Worm (Caenorhabditis elegans) whole organism, dauer: ENCODE measurements around the gene F29B9.5.

Experiments used
- unc-62 ChIP-seq: sonication (generic microtip); optimal IDR thresholded peaks from 2 replicates; lab custom pipeline; 2017; ENCODE audit warnings: missing biosample characterization, missing genetic modification reagents, missing genetic modification characterization

Gene F29B9.5

DNA sequence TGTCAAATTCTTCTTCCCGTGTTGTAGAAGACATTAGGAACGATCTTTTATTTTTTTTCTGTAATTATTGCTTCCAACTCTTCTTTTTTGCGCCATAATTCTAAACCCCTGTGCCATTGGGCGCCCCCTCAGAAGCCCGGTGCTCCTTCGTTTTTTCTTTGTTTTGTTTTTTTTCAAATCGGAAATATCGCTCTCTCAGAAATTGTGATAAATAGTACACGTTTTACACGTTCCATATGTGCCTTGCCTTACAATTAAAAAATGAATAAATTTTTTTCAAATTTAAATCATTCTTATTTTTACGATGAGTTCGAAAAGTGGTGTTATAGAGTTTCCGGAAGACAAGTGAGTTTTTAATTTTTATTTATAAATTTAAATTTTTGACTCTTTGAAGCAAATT lies 2.8 kb upstream of the F29B9.5 start, which contains the start of gene F29B9.7:
Gene F29B9.7, plus strand, starts transcription at position 301 of the 400 bp plus-strand sequence.
- TF ChIP-seq unc-62 (GFP tag; lab: Kevin White, UChicago): no peak

- no peak for TF ChIP-seq unc-62 (GFP tag; lab: Kevin White, UChicago)
Observed at ce11 chrIV:4650624-4651094, 1.6 kb upstream of the F29B9.5 start, which contains the start of gene ubc-9. ubc-9 (plus strand) TSS chrIV:4651044.

ce11 chrIV:4652962-4653361 lies 747 bp downstream of the F29B9.5 start, which contains the start of gene psr-1:
psr-1 (plus strand) TSS chrIV:4653262.
- TF ChIP-seq unc-62 (GFP tag; lab: Kevin White, UChicago): no peak

ce11 chrIV:4653708-4654107 lies 1.5 kb downstream of the F29B9.5 start:
- no peak for TF ChIP-seq unc-62 (GFP tag; lab: Kevin White, UChicago)

- TF ChIP-seq unc-62 (GFP tag; lab: Kevin White, UChicago): no peak
Observed at ce11 chrIV:4655979-4656378, 3.8 kb downstream of the F29B9.5 start.

DNA sequence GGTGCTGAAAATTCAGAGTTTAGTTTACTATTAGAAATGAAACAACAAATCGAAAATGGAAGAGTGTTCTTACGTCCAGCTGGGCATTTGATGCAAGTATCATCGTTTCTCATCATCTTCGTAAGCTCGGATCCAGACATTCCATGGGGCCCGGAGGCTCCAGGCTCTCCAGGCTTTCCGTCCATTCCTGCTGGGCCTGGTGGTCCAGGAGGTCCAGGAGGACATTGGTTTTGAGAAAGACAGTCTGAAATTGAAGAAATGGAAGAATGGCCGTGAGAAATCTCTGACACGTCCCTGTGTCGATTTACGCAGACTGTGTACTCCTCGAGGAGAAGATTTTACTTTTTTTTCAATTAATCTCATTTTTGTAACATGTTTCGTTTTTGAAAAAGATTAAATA lies 4.2 kb downstream of the F29B9.5 start:
- no peak for TF ChIP-seq unc-62 (GFP tag; lab: Kevin White, UChicago)

DNA sequence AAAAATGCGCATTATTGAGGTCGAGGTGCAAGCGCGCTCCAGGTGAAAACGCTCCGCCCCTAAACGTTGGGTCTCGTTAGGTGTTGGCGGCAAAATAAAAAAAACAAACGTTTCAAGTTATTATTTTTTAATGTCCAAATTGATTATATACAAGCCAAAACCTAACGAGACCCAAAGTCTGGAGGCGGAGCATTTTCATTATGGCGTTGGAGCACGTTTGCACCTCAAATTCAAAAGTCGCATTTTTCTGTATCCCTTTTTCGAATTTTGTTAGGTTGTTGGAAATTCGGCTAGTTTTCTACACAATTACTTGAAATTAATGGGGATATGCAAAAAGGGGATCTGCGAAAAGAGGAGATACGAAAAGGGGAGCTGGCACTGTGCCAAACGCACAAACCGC lies 5.7 kb downstream of the F29B9.5 start, which contains the start of gene col-111:
Gene col-111, minus strand, starts transcription at position 101 of the 400 bp plus-strand sequence.
- TF ChIP-seq unc-62 (GFP tag; lab: Kevin White, UChicago): no peak

DNA sequence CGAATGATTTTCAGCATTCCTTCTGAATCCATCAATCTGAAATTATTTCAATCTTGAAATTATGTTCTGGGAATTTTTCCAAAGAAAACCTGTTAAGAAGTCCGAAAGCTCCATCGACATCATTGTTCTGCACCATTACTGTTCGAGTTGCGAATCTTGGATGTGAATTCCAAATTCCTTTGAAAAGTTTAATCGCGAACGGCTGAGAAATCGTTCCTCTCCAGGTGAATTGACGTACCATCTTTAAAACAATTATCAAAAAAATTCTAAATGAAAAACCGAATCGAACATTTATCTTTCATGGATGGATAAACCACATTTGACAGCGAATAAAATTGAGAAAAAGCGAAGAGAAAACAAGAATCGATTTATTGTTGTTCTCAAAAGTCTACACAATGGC lies 7.1 kb downstream of the F29B9.5 start, which contains the start of gene mrps-21:
Gene mrps-21, minus strand, starts transcription at position 241 of the 400 bp plus-strand sequence.
- no peak for TF ChIP-seq unc-62 (GFP tag; lab: Kevin White, UChicago)

DNA sequence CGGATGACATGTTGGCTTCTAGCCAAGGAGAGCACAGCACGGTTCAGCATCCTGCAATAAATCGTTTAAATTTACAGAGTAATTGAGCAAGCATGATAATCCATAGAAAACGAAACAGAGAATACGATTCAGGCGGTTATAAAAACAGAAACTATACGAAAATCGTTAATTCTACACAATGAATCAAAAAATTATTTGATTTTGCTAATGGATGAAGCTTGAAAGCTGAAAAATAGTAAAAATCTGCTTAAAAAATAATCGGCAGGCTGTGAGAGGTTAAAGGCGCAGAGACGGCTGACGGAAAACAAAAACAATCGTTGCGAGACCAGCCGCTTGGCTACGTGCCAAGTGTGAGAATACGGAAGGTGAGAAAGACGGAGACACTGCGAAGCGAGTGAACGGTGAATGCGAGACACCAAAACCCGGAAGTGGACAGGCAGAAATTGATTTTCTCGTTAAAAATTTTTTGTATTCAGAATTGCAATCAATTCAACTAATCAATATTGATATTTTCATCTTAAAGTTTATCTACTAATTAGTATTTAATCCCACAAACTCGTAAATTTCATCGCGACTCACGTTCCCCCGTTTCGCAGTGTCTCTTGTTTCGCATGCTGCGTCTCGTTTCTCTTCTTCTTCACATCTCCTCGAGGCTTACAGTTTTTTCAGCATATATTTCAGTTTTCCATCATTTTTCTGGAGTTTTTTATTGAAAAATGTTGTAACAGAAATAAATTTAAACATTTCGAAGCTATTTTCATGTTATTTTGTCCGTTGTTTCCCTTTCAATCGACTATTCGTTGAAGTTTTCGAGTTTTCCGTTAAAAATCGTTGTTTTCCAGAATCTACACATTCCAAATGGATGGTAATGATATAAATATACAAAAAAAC lies 8.2 kb downstream of the F29B9.5 start, which contains the start of the genes F29B9.11 and jmjd-1.2:
Gene F29B9.11, minus strand, starts transcription at position 51 of the 891 bp plus-strand sequence.
Gene jmjd-1.2, plus strand, starts transcription at position 841 of the 891 bp plus-strand sequence.
- TF ChIP-seq unc-62 (GFP tag; lab: Kevin White, UChicago): no peak

DNA sequence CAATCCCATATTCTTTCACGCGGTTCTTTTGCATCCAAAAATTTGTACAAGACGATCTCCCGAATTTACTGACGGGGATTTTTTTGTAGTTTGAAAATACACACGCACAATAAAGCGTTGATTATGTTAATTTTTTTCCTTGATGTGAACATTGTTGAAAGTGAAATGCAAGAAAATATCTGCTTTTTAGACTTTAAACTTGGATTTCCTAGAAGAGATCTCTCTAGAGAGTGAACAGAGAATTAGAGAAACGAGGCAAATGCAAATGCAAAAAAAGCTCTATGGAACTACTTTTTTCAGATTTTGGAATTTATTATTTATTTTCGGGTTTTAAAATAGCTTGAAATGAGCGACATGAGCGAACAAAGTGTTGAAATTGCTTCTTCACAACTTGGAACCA lies 12.9 kb downstream of the F29B9.5 start, which contains the start of gene F29B9.1:
Gene F29B9.1, plus strand, starts transcription at position 301 of the 400 bp plus-strand sequence.
- TF ChIP-seq unc-62 (GFP tag; lab: Kevin White, UChicago): no peak

DNA sequence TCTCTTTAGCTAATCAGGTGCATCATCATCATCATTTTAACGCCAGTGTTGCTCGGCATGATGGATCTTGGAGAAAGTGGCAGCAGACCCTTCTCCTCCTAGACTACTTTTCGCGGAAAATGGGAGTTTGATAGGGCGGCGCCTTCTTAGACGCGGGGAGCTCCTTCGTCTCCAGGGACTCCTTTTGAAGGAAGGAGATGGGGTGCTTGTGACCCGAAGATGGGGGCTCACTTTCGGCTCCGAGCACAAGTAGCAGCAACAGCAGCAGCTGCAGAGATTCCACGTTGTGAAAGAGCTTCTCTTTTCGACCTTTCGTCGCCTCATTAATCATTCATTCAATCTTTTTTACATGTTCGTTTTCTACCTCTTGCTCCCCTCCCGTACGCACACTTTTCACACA lies 15.2 kb downstream of the F29B9.5 start:
- no peak for TF ChIP-seq unc-62 (GFP tag; lab: Kevin White, UChicago)

- TF ChIP-seq unc-62 (GFP tag; lab: Kevin White, UChicago): no peak
Observed at ce11 chrIV:4667835-4668234, 15.6 kb downstream of the F29B9.5 start.

- TF ChIP-seq unc-62 (GFP tag; lab: Kevin White, UChicago): no peak
Observed at ce11 chrIV:4669242-4669641, 17.0 kb downstream of the F29B9.5 start, which contains the start of gene F29B9.12. F29B9.12 (plus strand) TSS chrIV:4669542.

DNA sequence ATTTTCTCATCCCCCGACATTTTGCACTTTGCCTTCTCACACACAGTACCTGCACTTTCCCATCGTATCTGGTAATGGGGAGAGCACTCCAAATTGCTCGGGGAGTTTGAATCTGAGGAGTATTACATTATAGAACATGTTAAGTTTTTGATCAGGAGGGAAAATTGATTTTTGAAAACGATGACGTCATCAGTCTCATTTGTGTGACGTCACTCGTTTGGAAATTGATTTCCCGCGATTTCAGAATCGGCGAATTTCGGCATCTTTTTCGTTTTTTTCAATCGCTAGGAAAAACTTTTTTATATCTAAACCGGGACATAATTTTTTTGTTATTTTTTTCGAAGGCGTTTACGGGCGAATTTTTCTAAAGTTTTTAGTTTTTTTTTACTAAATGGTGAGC lies 21.1 kb downstream of the F29B9.5 start:
- TF ChIP-seq unc-62 (GFP tag; lab: Kevin White, UChicago): no peak

DNA sequence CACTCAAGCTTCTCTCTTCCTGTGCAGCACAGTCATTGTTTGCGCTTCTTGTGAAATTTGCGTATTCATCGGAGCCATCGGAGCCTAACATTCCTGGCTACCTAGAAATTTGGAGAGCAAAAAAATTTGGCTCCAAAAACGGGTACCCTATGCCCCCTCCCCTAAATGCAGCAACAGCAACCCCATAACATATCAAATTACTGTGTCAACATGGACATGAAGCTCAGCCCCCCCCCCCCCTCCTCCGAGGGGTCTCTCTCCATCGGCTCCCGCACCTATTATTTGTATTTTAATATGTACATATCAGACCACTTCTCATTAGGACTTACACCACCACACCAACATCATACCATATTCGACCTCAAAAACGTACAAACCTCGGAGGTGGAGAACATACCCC lies 22.1 kb downstream of the F29B9.5 start:
- TF ChIP-seq unc-62 (GFP tag; lab: Kevin White, UChicago): no peak

- TF ChIP-seq unc-62 (GFP tag; lab: Kevin White, UChicago): no peak
Observed at ce11 chrIV:4678718-4679117, 26.5 kb downstream of the F29B9.5 start, which contains the start of gene kin-36. kin-36 (plus strand) TSS chrIV:4679018.
